Fruit fly (Drosophila melanogaster) whole organism, embryonic: ENCODE measurements around the gene CG11249.

Source experiments
- CG11560 ChIP-seq: fragments of 200-800 bp; sonication (Bioruptor generic); IDR thresholded peaks from 3 replicates; pipeline ENCODE4 v1.3.6; 2022; ENCODE audit warnings: missing biosample characterization, missing genetic modification characterization
- CG3407 ChIP-seq: fragments of 200-800 bp; sonication (Bioruptor generic); optimal IDR thresholded peaks from 2 replicates; lab custom pipeline; 2018; ENCODE audit warnings: missing biosample characterization, mild to moderate bottlenecking, missing genetic modification characterization
- CoRest ChIP-seq: fragments of 200-800 bp; sonication (Bioruptor generic); optimal IDR thresholded peaks from 3 replicates; lab custom pipeline; 2018; ENCODE audit warnings: missing biosample characterization, mild to moderate bottlenecking, missing genetic modification characterization, moderate library complexity
- Gug ChIP-seq: fragments of 200-800 bp; sonication (Bioruptor generic); IDR thresholded peaks from 4 replicates; pipeline ENCODE4 v1.3.6; 2022; ENCODE audit warnings: missing biosample characterization, missing genetic modification characterization
- sim ChIP-seq: fragments of 200-800 bp; sonication (Bioruptor generic); IDR thresholded peaks from 2 replicates; pipeline ENCODE4 v1.3.6; 2022; ENCODE audit warnings: missing biosample characterization, missing genetic modification characterization

DNA sequence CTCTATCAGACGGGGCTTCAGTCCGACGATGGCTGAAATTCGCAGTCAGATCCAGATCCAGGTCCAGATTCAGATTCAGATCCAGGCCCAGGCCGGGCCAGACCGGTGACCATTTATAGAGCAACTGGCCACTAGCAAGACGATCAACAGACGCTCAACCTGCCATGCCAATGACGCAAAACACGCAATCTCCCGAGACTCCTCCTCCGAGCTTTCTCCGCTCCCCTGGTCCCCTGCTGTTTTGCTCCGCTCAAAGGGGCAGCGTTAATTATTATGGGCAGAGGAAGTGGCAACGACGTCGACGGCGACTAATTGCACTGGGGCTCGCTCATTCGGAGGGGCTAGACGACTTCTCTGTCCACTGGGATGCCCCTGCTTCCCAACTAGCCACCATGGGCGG, 20.5 kb upstream of the CG11249 start:
- TF ChIP-seq sim (GFP tag; lab: Robert Waterston, UW) (no peak), CoRest (tag; lab: Kevin White, UChicago) (no peak), Gug (GFP tag; lab: Robert Waterston, UW) (no peak), CG3407 (GFP tag; lab: Kevin White, UChicago) (no peak), CG11560 (tag; lab: Robert Waterston, UW) (no peak)
